Worm (Caenorhabditis elegans): ENCODE results near the gene lgc-36.

ce11 chrV:11304879-11305278 lies 46.1 kb upstream of the lgc-36 start, which contains the start of gene srh-45:
- TF ChIP-seq ama-1 (optimal IDR thresholded peaks at IDR 0.05) (no peak), egl-27 (tag; optimal IDR thresholded peaks at IDR 0.05) (no peak), unc-62 (GFP tag; optimal IDR thresholded peaks at IDR 0.05) (no peak), tbx-2 (tag; optimal IDR thresholded peaks at IDR 0.05) (no peak), xbp-1 (tag; optimal IDR thresholded peaks at IDR 0.05) (no peak), nhr-77 (tag; optimal IDR thresholded peaks at IDR 0.05) (no peak), nhr-11 (tag; optimal IDR thresholded peaks at IDR 0.05) (no peak), tlp-1 (tag; optimal IDR thresholded peaks at IDR 0.05) (no peak), lin-13 (GFP tag; optimal IDR thresholded peaks at IDR 0.05) (no peak)

Data from whole organism, L1 larva.